Worm (Caenorhabditis elegans): ENCODE measurements around the gene athp-2.

DNA sequence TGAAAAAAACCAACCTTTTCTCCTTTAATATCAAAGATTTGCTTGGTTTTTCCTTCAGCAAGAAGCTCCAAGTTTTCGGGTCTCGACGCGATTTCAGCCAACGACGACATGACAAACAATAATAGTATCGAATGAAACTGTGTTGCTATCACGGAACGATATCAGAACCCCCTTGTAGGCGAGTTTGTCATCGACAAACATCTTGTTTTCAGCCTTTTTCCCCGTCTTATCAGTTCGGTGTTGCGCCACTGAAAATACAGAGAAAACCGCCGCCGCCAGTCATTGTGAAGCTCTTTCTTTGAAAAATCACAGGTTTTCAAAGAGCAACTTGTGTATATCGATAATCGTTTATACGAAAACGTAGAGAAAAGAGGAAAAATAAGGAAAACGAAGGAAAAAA lies 32.4 kb downstream of the athp-2 start, which contains the start of gene paic-1:
- TF ChIP-seq F37B4.10 (GFP tag; IDR thresholded peaks at IDR 0.05) (no peak), pha-4 (tag; optimal IDR thresholded peaks at IDR 0.05) (no peak), ama-1 (optimal IDR thresholded peaks at IDR 0.05) (no peak), ama-1 (GFP tag; optimal IDR thresholded peaks at IDR 0.05) (no peak)

Measured in whole organism, young adult.